Fruit fly (Drosophila melanogaster): ENCODE measurements around the gene Srp54k.
A peak's percentile ranks its signal among the peaks of the same experiment; 100 is the strongest.

Gene Srp54k

dm6 chr3L:5182255-5182993 is 29.9 kb downstream of the Srp54k start (continued):
- TF ChIP-seq knrl (GFP tag; IDR thresholded peaks at IDR 0.05; ENCODE audit: partially characterized antibody) (no peak), CG10321 (GFP tag; IDR thresholded peaks at IDR 0.05) (no peak), dysf (GFP tag; IDR thresholded peaks at IDR 0.05) (peak; percentile 67; the same call in 2 of the 3 replicates), CG11723 (GFP tag; optimal IDR thresholded peaks at IDR 0.05) (no peak), Scr (GFP tag; IDR thresholded peaks at IDR 0.05; ENCODE audit: partially characterized antibody) (no peak), ftz-f1 (GFP tag; optimal IDR thresholded peaks at IDR 0.05) (no peak), CG4854 (GFP tag; optimal IDR thresholded peaks at IDR 0.05) (no peak), fu2 (GFP tag; optimal IDR thresholded peaks at IDR 0.05) (peak; percentile 21), ham (GFP tag; IDR thresholded peaks at IDR 0.05) (no peak), tgo (GFP tag; IDR thresholded peaks at IDR 0.05) (no peak), odd (GFP tag; optimal IDR thresholded peaks at IDR 0.05) (no peak), CG6654 (GFP tag; optimal IDR thresholded peaks at IDR 0.05) (no peak), Dad (GFP tag; optimal IDR thresholded peaks at IDR 0.05) (no peak), CHES-1-like (GFP tag; optimal IDR thresholded peaks at IDR 0.05) (no peak), CG17186 (GFP tag; optimal IDR thresholded peaks at IDR 0.05) (no peak), crc (GFP tag; optimal IDR thresholded peaks at IDR 0.05) (no peak), ems (GFP tag; optimal IDR thresholded peaks at IDR 0.05) (no peak), CG3838 (GFP tag; optimal IDR thresholded peaks at IDR 0.05) (no peak), Asciz (GFP tag; optimal IDR thresholded peaks at IDR 0.05) (peak; percentile 44), CG14860 (GFP tag; IDR thresholded peaks at IDR 0.05; ENCODE audit: partially characterized antibody) (no peak), tap (tag; optimal IDR thresholded peaks at IDR 0.05) (peak; percentile 21), CG7372 (GFP tag; IDR thresholded peaks at IDR 0.05) (no peak), klu (GFP tag; IDR thresholded peaks at IDR 0.05) (0 out of 2 replicates have a peak, but pooled peaks have one; percentile 22), nmo (GFP tag; optimal IDR thresholded peaks at IDR 0.05) (peak; percentile 39), Gug (GFP tag; IDR thresholded peaks at IDR 0.05) (no peak), MESR4 (GFP tag; optimal IDR thresholded peaks at IDR 0.05) (no peak), CG11696 (GFP tag; IDR thresholded peaks at IDR 0.05) (no peak), CG10267 (tag; optimal IDR thresholded peaks at IDR 0.05) (peak; percentile 24), ci (GFP tag; IDR thresholded peaks at IDR 0.05) (peak; percentile 53; the same call in 1 of the 3 replicates), CG15601 (tag; optimal IDR thresholded peaks at IDR 0.05) (peak; percentile 0), chif (GFP tag; optimal IDR thresholded peaks at IDR 0.05) (no peak), CG2889 (GFP tag; IDR thresholded peaks at IDR 0.05) (no peak), CG8388 (GFP tag; optimal IDR thresholded peaks at IDR 0.05) (peak; percentile 41), Opbp (GFP tag; IDR thresholded peaks at IDR 0.05; ENCODE audit: partially characterized antibody) (no peak), CG9437 (GFP tag; optimal IDR thresholded peaks at IDR 0.05) (no peak), CG17568 (GFP tag; optimal IDR thresholded peaks at IDR 0.05) (no peak), CG1024 (GFP tag; IDR thresholded peaks at IDR 0.05) (no peak), ssp (GFP tag; IDR thresholded peaks at IDR 0.05) (no peak), dmrt99B (tag; optimal IDR thresholded peaks at IDR 0.05) (peak; percentile 59), Lim3 (GFP tag; IDR thresholded peaks at IDR 0.05) (no peak), Doc3 (GFP tag; IDR thresholded peaks at IDR 0.05; ENCODE audit: partially characterized antibody) (no peak), z (GFP tag; IDR thresholded peaks at IDR 0.05) (no peak), lilli (GFP tag; optimal IDR thresholded peaks at IDR 0.05) (peak; percentile 53), fd96Cb (tag; optimal IDR thresholded peaks at IDR 0.05) (peak; percentile 30), repo (GFP tag; optimal IDR thresholded peaks at IDR 0.05) (no peak), trem (tag; optimal IDR thresholded peaks at IDR 0.05) (no peak), CG9876 (GFP tag; optimal IDR thresholded peaks at IDR 0.05) (no peak), CG16813 (GFP tag; IDR thresholded peaks at IDR 0.05; ENCODE audit: partially characterized antibody) (no peak), pho (GFP tag; optimal IDR thresholded peaks at IDR 0.05) (no peak), CoRest (tag; optimal IDR thresholded peaks at IDR 0.05) (peak; percentile 36)

All from whole organism, embryonic.